In the genomic region with DNA sequence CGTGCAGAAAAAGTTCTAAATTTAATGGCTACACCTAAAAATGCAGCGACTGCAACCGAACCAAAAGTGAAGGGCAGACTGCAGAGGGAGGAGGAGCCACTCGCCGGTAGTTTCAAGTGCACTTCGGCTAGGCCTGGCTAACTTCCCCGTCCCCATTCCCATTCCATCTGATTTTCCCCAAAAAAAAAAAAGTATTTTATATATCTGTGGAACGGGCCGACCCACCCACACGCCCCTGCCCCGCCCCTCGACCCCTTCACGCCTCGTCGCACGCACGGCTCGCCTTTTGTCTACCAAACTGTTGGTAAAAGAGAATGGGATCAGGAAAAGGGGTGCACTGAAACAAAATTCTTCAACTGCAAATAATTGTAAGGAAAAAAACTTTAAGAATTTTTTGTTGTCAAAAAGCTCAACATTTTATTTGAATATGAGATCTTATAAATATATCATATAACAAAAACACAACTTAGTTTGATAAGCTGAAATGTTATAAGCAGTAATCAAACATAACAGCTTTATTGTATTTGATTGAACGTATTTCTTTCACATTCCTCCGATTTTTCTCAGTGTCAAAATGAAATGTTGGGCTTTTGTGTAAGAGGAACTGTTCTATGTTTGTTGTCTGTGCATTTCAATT, we compare ENCODE assay signal across 4 fruit fly cellular contexts.
TF ChIP-seq lines count a peak whose summit lies in the region.

No protein-coding gene starts in this region.

- no peak for TF ChIP-seq CTCF in whole organism, embryonic (GFP tag; optimal IDR thresholded peaks at IDR 0.05; lab: Kevin White, UChicago)

TF ChIP-seq in whole organism, adult, 20 proteins besides CTCF, POLR2A, EP300 and RAD21:
- TF ChIP-seq Hr96 (GFP tag; optimal IDR thresholded peaks at IDR 0.05; lab: Kevin White, UChicago) (no peak), CG7045 (GFP tag; optimal IDR thresholded peaks at IDR 0.05; lab: Kevin White, UChicago) (peak; percentile 27)

TF ChIP-seq in whole organism, embryonic, 481 proteins besides CTCF, POLR2A, EP300 and RAD21 (continues in another document):
- TF ChIP-seq Atf3 (GFP tag; optimal IDR thresholded peaks at IDR 0.05; lab: Kevin White, UChicago) (no peak), tna (GFP tag; IDR thresholded peaks at IDR 0.05; lab: Robert Waterston, UW; ENCODE audit: partially characterized antibody) (no peak), CG9876 (GFP tag; optimal IDR thresholded peaks at IDR 0.05; lab: Kevin White, UChicago) (no peak), CG13894 (tag; optimal IDR thresholded peaks at IDR 0.05; lab: Kevin White, UChicago) (no peak), yki (optimal IDR thresholded peaks at IDR 0.05; lab: Kevin White, UChicago) (no peak), gsb-n (tag; optimal IDR thresholded peaks at IDR 0.05; lab: Kevin White, UChicago) (no peak), CG11504 (tag; optimal IDR thresholded peaks at IDR 0.05; lab: Kevin White, UChicago) (peak; percentile 81), TFAM (GFP tag; optimal IDR thresholded peaks at IDR 0.05; lab: Kevin White, UChicago) (no peak), klu (GFP tag; IDR thresholded peaks at IDR 0.05; lab: Robert Waterston, UW) (no peak), CG10959 (GFP tag; IDR thresholded peaks at IDR 0.05; lab: Robert Waterston, UW) (no peak), CG30403 (GFP tag; optimal IDR thresholded peaks at IDR 0.05; lab: Kevin White, UChicago) (peak; percentile 75), Lpt (GFP tag; optimal IDR thresholded peaks at IDR 0.05; lab: Kevin White, UChicago) (no peak), CG10979 (tag; optimal IDR thresholded peaks at IDR 0.05; lab: Kevin White, UChicago) (peak; percentile 77), zen (tag; optimal IDR thresholded peaks at IDR 0.05; lab: Kevin White, UChicago) (peak; percentile 15), CG1647 (GFP tag; optimal IDR thresholded peaks at IDR 0.05; lab: Kevin White, UChicago) (no peak), CG10543 (GFP tag; optimal IDR thresholded peaks at IDR 0.05; lab: Kevin White, UChicago) (no peak), Ets97D (GFP tag; optimal IDR thresholded peaks at IDR 0.05; lab: Kevin White, UChicago) (no peak), Aef1 (GFP tag; IDR thresholded peaks at IDR 0.05; lab: Robert Waterston, UW) (no peak; the same call in 2 of the 3 replicates), CG4424 (GFP tag; optimal IDR thresholded peaks at IDR 0.05; lab: Kevin White, UChicago) (peak; percentile 72), CG10321 (GFP tag; IDR thresholded peaks at IDR 0.05; lab: Robert Waterston, UW) (no peak), ERR (GFP tag; optimal IDR thresholded peaks at IDR 0.05; lab: Kevin White, UChicago) (no peak), ewg (GFP tag; optimal IDR thresholded peaks at IDR 0.05; lab: Kevin White, UChicago) (peak; percentile 22), Asciz (GFP tag; optimal IDR thresholded peaks at IDR 0.05; lab: Kevin White, UChicago) (peak; percentile 70), PHDP (tag; optimal IDR thresholded peaks at IDR 0.05; lab: Kevin White, UChicago) (peak; percentile 46), CG5953 (GFP tag; IDR thresholded peaks at IDR 0.05; lab: Robert Waterston, UW) (no peak), CG11398 (GFP tag; optimal IDR thresholded peaks at IDR 0.05; lab: Kevin White, UChicago) (no peak), CG13287 (GFP tag; IDR thresholded peaks at IDR 0.05; lab: Robert Waterston, UW; ENCODE audit: partially characterized antibody) (no peak)

TF ChIP-seq in whole organism, prepupa, 60 proteins besides CTCF, POLR2A, EP300 and RAD21 (continues in another document):
- TF ChIP-seq CG11762 (GFP tag; optimal IDR thresholded peaks at IDR 0.05; lab: Kevin White, UChicago; ENCODE audit: insufficient read depth) = peak; percentile 35
- TF ChIP-seq CG10631 (GFP tag; optimal IDR thresholded peaks at IDR 0.05; lab: Kevin White, UChicago) = peak; percentile 43
- TF ChIP-seq CG8119 (GFP tag; IDR thresholded peaks at IDR 0.05; lab: Robert Waterston, UW) = peak; percentile 56; the same call in 1 of the 3 replicates
- TF ChIP-seq achi (GFP tag; optimal IDR thresholded peaks at IDR 0.05; lab: Kevin White, UChicago) = peak; percentile 65
- no peak for TF ChIP-seq topi (GFP tag; optimal IDR thresholded peaks at IDR 0.05; lab: Kevin White, UChicago)
- peak; percentile 33 for TF ChIP-seq Lpt (GFP tag; optimal IDR thresholded peaks at IDR 0.05; lab: Kevin White, UChicago)
- peak; percentile 26 for TF ChIP-seq CG10669 (GFP tag; optimal IDR thresholded peaks at IDR 0.05; lab: Kevin White, UChicago)
- peak; percentile 32 for TF ChIP-seq CG4318 (GFP tag; optimal IDR thresholded peaks at IDR 0.05; lab: Kevin White, UChicago)
- peak; percentile 51 for TF ChIP-seq svp (GFP tag; lab: Kevin White, UChicago)
- TF ChIP-seq Hr4 (GFP tag; optimal IDR thresholded peaks at IDR 0.05; lab: Kevin White, UChicago) = peak; percentile 40
- TF ChIP-seq Eip75B (GFP tag; optimal IDR thresholded peaks at IDR 0.05; lab: Kevin White, UChicago) = peak; percentile 41
- TF ChIP-seq Gug (GFP tag; IDR thresholded peaks at IDR 0.05; lab: Robert Waterston, UW) = peak; percentile 53
- no peak for TF ChIP-seq Blimp-1 (GFP tag; optimal IDR thresholded peaks at IDR 0.05; lab: Kevin White, UChicago)
- peak; percentile 22 for TF ChIP-seq dsx (GFP tag; optimal IDR thresholded peaks at IDR 0.05; lab: Kevin White, UChicago; ENCODE audit: poor library complexity, severe bottlenecking)
- TF ChIP-seq CG6808 (GFP tag; optimal IDR thresholded peaks at IDR 0.05; lab: Kevin White, UChicago) = no peak
- TF ChIP-seq Sox102F (GFP tag; optimal IDR thresholded peaks at IDR 0.05; lab: Kevin White, UChicago) = no peak
- peak; percentile 70 for TF ChIP-seq CG32006 (GFP tag; optimal IDR thresholded peaks at IDR 0.05; lab: Kevin White, UChicago)
- peak; percentile 63; the same call in 1 of the 2 replicates for TF ChIP-seq CG15336 (GFP tag; IDR thresholded peaks at IDR 0.05; lab: Robert Waterston, UW)
- TF ChIP-seq CG6276 (GFP tag; optimal IDR thresholded peaks at IDR 0.05; lab: Kevin White, UChicago) = peak; percentile 66
- peak; percentile 61 for TF ChIP-seq eg (GFP tag; IDR thresholded peaks at IDR 0.05; lab: Robert Waterston, UW)
- TF ChIP-seq OdsH (GFP tag; optimal IDR thresholded peaks at IDR 0.05; lab: Kevin White, UChicago) = peak; percentile 18
- no peak for TF ChIP-seq Met (GFP tag; optimal IDR thresholded peaks at IDR 0.05; lab: Kevin White, UChicago)
- peak; percentile 63; the same call in 1 of the 3 replicates for TF ChIP-seq CG6163 (GFP tag; IDR thresholded peaks at IDR 0.05; lab: Robert Waterston, UW)
- TF ChIP-seq CG11294 (GFP tag; IDR thresholded peaks at IDR 0.05; lab: Robert Waterston, UW) = peak; percentile 12; the same call in 1 of the 2 replicates
- TF ChIP-seq ss (GFP tag; optimal IDR thresholded peaks at IDR 0.05; lab: Kevin White, UChicago) = no peak
- TF ChIP-seq Eip78C (GFP tag; lab: Kevin White, UChicago) = peak; percentile 86
- no peak for TF ChIP-seq vri (GFP tag; optimal IDR thresholded peaks at IDR 0.05; lab: Kevin White, UChicago)
- no peak for TF ChIP-seq fd59A (GFP tag; optimal IDR thresholded peaks at IDR 0.05; lab: Kevin White, UChicago)

TF ChIP-seq in whole organism, pupa, 21 proteins besides CTCF, POLR2A, EP300 and RAD21:
- TF ChIP-seq CG32121 (GFP tag; IDR thresholded peaks at IDR 0.05; lab: Robert Waterston, UW) (peak; percentile 40; the same call in 1 of the 2 replicates), Pif1A (GFP tag; optimal IDR thresholded peaks at IDR 0.05; lab: Kevin White, UChicago) (peak; percentile 43), CG9948 (tag; optimal IDR thresholded peaks at IDR 0.05; lab: Kevin White, UChicago) (peak; percentile 48), EcR (GFP tag; optimal IDR thresholded peaks at IDR 0.05; lab: Kevin White, UChicago) (no peak), CG8301 (tag; optimal IDR thresholded peaks at IDR 0.05; lab: Kevin White, UChicago) (peak; percentile 85), CG12605 (GFP tag; IDR thresholded peaks at IDR 0.05; lab: Robert Waterston, UW) (no peak), rn (GFP tag; IDR thresholded peaks at IDR 0.05; lab: Robert Waterston, UW) (no peak), fd96Ca (GFP tag; IDR thresholded peaks at IDR 0.05; lab: Robert Waterston, UW) (peak; percentile 38; the same call in 1 of the 3 replicates), CG4496 (GFP tag; IDR thresholded peaks at IDR 0.05; lab: Robert Waterston, UW) (0 out of 3 replicates have a peak, but pooled peaks have one; percentile 17), CG14655 (GFP tag; optimal IDR thresholded peaks at IDR 0.05; lab: Kevin White, UChicago) (peak; percentile 87), Snoo (tag; optimal IDR thresholded peaks at IDR 0.05; lab: Kevin White, UChicago) (no peak), Ets98B (GFP tag; IDR thresholded peaks at IDR 0.05; lab: Robert Waterston, UW) (peak; percentile 53; the same call in 1 of the 2 replicates), CG8159 (tag; optimal IDR thresholded peaks at IDR 0.05; lab: Kevin White, UChicago) (peak; percentile 54), CG17806 (tag; optimal IDR thresholded peaks at IDR 0.05; lab: Kevin White, UChicago) (peak; percentile 53)
